Worm (Caenorhabditis elegans) whole organism, young adult: ENCODE results near the gene srbc-40.

Experiments
- ama-1 ChIP-seq, 3 experiments: fragments of 150-350 bp in 1 of 3; sonication (generic microtip) in 2 of 3; optimal IDR thresholded peaks; 2 replicates each; lab custom pipeline; 2014 to 2018; ENCODE audit warnings: missing biosample characterization in 2 of 3, missing genetic modification characterization in 2 of 3, missing genetic modification reagents in 2 of 3
- pha-4 ChIP-seq: fragments of 150-350 bp; sonication (generic microtip); optimal IDR thresholded peaks from 2 replicates; lab custom pipeline; 2014; ENCODE audit warnings: missing biosample characterization, missing genetic modification reagents, missing genetic modification characterization
- snpc-4 ChIP-seq, 5 experiments: fragments of 150-350 bp in 1 of 5; sonication (generic microtip) in 4 of 5; optimal IDR thresholded peaks; 2 replicates each; lab custom pipeline; 2014 to 2018; ENCODE audit warnings: missing genetic modification characterization in 5 of 5, missing biosample characterization in 3 of 5, antibody characterized with exemption in 2 of 5, mild to moderate bottlenecking in 2 of 5, missing compliant biosample characterization in 2 of 5, missing genotype in 2 of 5, moderate library complexity in 2 of 5, missing genetic modification reagents in 1 of 5

DNA sequence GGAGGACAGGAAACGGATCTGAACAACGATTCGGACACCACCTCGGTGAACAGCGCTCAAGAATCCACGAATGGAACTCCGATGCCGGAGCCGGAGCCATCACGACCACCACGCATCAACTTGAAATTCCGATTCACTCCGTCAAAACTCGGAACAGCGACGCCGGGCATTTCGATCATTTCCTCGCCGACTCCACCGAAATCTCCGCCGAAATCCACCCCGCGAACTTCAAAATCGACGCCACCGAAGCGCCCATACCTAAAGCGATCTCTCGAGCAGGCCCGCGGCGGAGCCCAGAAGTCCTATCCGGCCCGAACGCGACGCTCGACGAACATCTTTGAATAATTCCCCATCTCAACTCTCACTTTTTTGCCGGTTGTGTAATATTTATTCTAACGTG, 30.1 kb downstream of the srbc-40 start:
- TF ChIP-seq pha-4 (tag; lab: Kevin White, UChicago) = no peak
- no peak for TF ChIP-seq ama-1 (optimal IDR thresholded peaks at IDR 0.05; lab: Kevin White, UChicago)
- no peak for TF ChIP-seq ama-1 (GFP tag; optimal IDR thresholded peaks at IDR 0.05; lab: Kevin White, UChicago)
- no peak for TF ChIP-seq snpc-4 (GFP tag; optimal IDR thresholded peaks at IDR 0.05; lab: Kevin White, UChicago)
- no peak for TF ChIP-seq snpc-4 (tag; optimal IDR thresholded peaks at IDR 0.05; lab: Kevin White, UChicago)
